Fruit fly (Drosophila melanogaster): ENCODE measurements around the gene CG13625.

Gene CG13625

DNA sequence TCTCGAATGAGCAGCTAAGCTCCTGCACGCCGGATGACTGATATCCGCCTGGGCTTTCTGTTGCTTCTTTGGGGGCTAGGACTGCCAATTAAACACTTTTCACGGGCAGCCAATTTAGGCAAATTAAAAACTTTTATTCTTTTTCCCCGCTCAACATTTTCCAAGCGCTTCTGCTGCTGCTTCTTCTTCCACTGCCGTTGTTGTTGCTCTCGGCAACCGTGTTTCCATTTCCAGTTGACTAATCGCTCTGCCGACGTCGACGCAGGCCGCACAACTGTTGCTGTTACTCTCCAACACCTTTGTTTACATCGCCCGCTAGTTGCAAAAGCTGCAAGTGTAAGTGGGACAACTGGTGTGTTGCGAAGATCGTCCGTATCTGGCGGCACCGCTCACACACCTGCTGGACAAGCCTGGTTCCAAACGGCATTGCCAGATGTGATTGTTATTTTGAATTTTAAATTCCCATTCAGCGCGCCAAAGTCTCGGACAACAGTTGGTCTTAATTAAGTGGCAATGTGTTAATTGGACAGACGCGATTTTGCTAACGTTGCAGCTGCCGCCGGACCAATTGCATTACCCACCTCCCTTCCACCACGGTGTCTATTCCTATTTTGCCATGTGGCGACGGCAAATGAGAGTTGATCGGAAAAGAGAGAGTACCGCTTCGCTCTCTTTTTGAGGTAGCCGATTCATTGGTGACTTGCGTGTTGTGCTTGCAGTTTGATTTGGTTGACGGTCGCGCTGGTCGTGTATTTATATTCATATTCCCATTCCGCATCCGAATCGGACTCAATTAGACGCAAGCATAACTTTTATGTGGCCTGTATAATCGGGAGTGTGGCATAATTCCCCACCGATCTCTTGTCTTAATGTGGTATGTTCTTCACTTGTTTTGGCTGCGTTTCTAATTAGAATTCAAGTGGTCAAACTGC, 45.2 kb upstream of the CG13625 start, which contains the start of gene Wsck (continued):
- TF ChIP-seq bsh (GFP tag; optimal IDR thresholded peaks at IDR 0.05): no peak
- no peak for TF ChIP-seq C15 (GFP tag; IDR thresholded peaks at IDR 0.05)
- peak; percentile 13 for TF ChIP-seq pros (GFP tag; optimal IDR thresholded peaks at IDR 0.05)
- TF ChIP-seq Oaz (GFP tag; IDR thresholded peaks at IDR 0.05): no peak
- TF ChIP-seq tin (GFP tag; optimal IDR thresholded peaks at IDR 0.05): no peak
- TF ChIP-seq Gsc (GFP tag; IDR thresholded peaks at IDR 0.05): no peak
- peak; percentile 51 to 74 for TF ChIP-seq Trl (optimal IDR thresholded peaks at IDR 0.05)
- TF ChIP-seq Trl (GFP tag; optimal IDR thresholded peaks at IDR 0.05): peak; percentile 14
- no peak for TF ChIP-seq ATbp (GFP tag; optimal IDR thresholded peaks at IDR 0.05)
- no peak; the same call in 1 of the 2 replicates for TF ChIP-seq E2f1 (GFP tag; IDR thresholded peaks at IDR 0.05)
- peak; percentile 47 for TF ChIP-seq HmgZ (tag; optimal IDR thresholded peaks at IDR 0.05)
- no peak for TF ChIP-seq CG3407 (GFP tag; optimal IDR thresholded peaks at IDR 0.05)
- no peak for TF ChIP-seq Doc3 (GFP tag; IDR thresholded peaks at IDR 0.05; ENCODE audit: partially characterized antibody)
- no peak for TF ChIP-seq CG4854 (GFP tag; optimal IDR thresholded peaks at IDR 0.05)
- TF ChIP-seq Drgx (GFP tag; IDR thresholded peaks at IDR 0.05): no peak
- no peak for TF ChIP-seq grau (tag; optimal IDR thresholded peaks at IDR 0.05)
- TF ChIP-seq dmrt99B (tag; optimal IDR thresholded peaks at IDR 0.05): no peak
- TF ChIP-seq CG30431 (GFP tag; optimal IDR thresholded peaks at IDR 0.05): no peak
- no peak for TF ChIP-seq CG9437 (GFP tag; optimal IDR thresholded peaks at IDR 0.05)
- TF ChIP-seq CG3847 (GFP tag; IDR thresholded peaks at IDR 0.05): 0 out of 2 replicates have a peak, but pooled peaks have one; percentile 24
- TF ChIP-seq Ada2b (GFP tag; IDR thresholded peaks at IDR 0.05): no peak
- TF ChIP-seq otp (GFP tag; IDR thresholded peaks at IDR 0.05): peak; percentile 72; the same call in 1 of the 3 replicates
- TF ChIP-seq CG15696 (tag; optimal IDR thresholded peaks at IDR 0.05): no peak
- TF ChIP-seq seq (GFP tag; IDR thresholded peaks at IDR 0.05): no peak
- no peak for TF ChIP-seq Sin3A (optimal IDR thresholded peaks at IDR 0.05)
- TF ChIP-seq CG43689 (GFP tag; IDR thresholded peaks at IDR 0.05): no peak
- no peak for TF ChIP-seq CG14441 (GFP tag; IDR thresholded peaks at IDR 0.05)
- no peak for TF ChIP-seq CoRest (tag; optimal IDR thresholded peaks at IDR 0.05)
- peak; percentile 20 for TF ChIP-seq MESR4 (GFP tag; optimal IDR thresholded peaks at IDR 0.05)
- TF ChIP-seq Adf1 (GFP tag; IDR thresholded peaks at IDR 0.05): peak; percentile 99
- TF ChIP-seq CG6689 (GFP tag; IDR thresholded peaks at IDR 0.05): no peak
- TF ChIP-seq CG3281 (GFP tag; optimal IDR thresholded peaks at IDR 0.05): peak; percentile 21
- TF ChIP-seq CG7357 (GFP tag; IDR thresholded peaks at IDR 0.05): no peak
- TF ChIP-seq ERR (GFP tag; optimal IDR thresholded peaks at IDR 0.05): no peak
- TF ChIP-seq CG17802 (tag; optimal IDR thresholded peaks at IDR 0.05): no peak
- TF ChIP-seq D (optimal IDR thresholded peaks at IDR 0.05): peak; percentile 49
- no peak for TF ChIP-seq D (GFP tag; optimal IDR thresholded peaks at IDR 0.05)
- no peak for TF ChIP-seq sr (GFP tag; IDR thresholded peaks at IDR 0.05)
- TF ChIP-seq Hr3 (GFP tag; optimal IDR thresholded peaks at IDR 0.05): no peak
- peak; percentile 24; the same call in 1 of the 2 replicates for TF ChIP-seq Awh (GFP tag; IDR thresholded peaks at IDR 0.05)
- TF ChIP-seq CG18476 (GFP tag; optimal IDR thresholded peaks at IDR 0.05): no peak
- peak; percentile 67 for TF ChIP-seq CG3838 (GFP tag; optimal IDR thresholded peaks at IDR 0.05)
- TF ChIP-seq CG11723 (GFP tag; optimal IDR thresholded peaks at IDR 0.05): no peak
- no peak for TF ChIP-seq jigr1 (GFP tag; IDR thresholded peaks at IDR 0.05)
- no peak for TF ChIP-seq cas (GFP tag; IDR thresholded peaks at IDR 0.05)
- TF ChIP-seq CG33557 (GFP tag; optimal IDR thresholded peaks at IDR 0.05): no peak
- TF ChIP-seq YL-1 (GFP tag; optimal IDR thresholded peaks at IDR 0.05): peak; percentile 87
- TF ChIP-seq CG12391 (tag; optimal IDR thresholded peaks at IDR 0.05): no peak
- no peak; the same call in 2 of the 3 replicates for TF ChIP-seq CG16813 (GFP tag; IDR thresholded peaks at IDR 0.05; ENCODE audit: partially characterized antibody)
- TF ChIP-seq Hmx (GFP tag; optimal IDR thresholded peaks at IDR 0.05): no peak

Measured in whole organism, embryonic.